Worm (Caenorhabditis elegans) whole organism, L4 larva: ENCODE measurements around the gene F21A3.11.

Experiments
- nhr-11 ChIP-seq: fragments of 150-350 bp; optimal IDR thresholded peaks from 2 replicates; lab custom pipeline; 2014; ENCODE audit warnings: missing biosample characterization, missing genetic modification characterization
- pha-4 ChIP-seq, 2 experiments: fragments of 150-350 bp in 1 of 2; fragments of 200-800 bp in 1 of 2; sonication (Bioruptor generic) in 1 of 2; IDR thresholded peaks in 1 of 2; optimal IDR thresholded peaks in 1 of 2; 2 replicates each; pipeline versions ENCODE4 v1.3.6 to Lab custom; 2014 to 2022; ENCODE audit warnings: missing genetic modification characterization in 2 of 2, missing genetic modification reagents in 2 of 2, missing biosample characterization in 1 of 2, missing compliant biosample characterization in 1 of 2
- ztf-11 ChIP-seq: fragments of 150-350 bp; optimal IDR thresholded peaks from 2 replicates; lab custom pipeline; 2014; ENCODE audit warnings: missing biosample characterization, missing genetic modification characterization

- TF ChIP-seq ztf-11 (no peak), pha-4 (GFP tag; IDR thresholded peaks at IDR 0.05; lab: Robert Waterston, UW) (no peak), pha-4 (tag; optimal IDR thresholded peaks at IDR 0.05; lab: Kevin White, UChicago) (no peak), nhr-11 (tag; lab: Kevin White, UChicago) (no peak)
Observed at ce11 chrV:15536320-15536719, 3.3 kb upstream of the F21A3.11 start, which contains the start of gene F21A3.4.
